Worm (Caenorhabditis elegans) whole organism, L1 larva: Measurements from ENCODE around the gene prdx-3.
A peak's percentile ranks its signal among the peaks of the same experiment; 100 is the strongest.

Experiments
- C16A3.4 ChIP-seq: fragments of 150-350 bp; optimal IDR thresholded peaks from 2 replicates; lab custom pipeline; 2014; ENCODE audit warnings: missing biosample characterization, missing genetic modification characterization
- alr-1 ChIP-seq: fragments of 200-800 bp; sonication (Bioruptor generic); optimal IDR thresholded peaks from 2 replicates; lab custom pipeline; 2018; ENCODE audit warnings: borderline replicate concordance, mild to moderate bottlenecking, missing genetic modification characterization, missing compliant biosample characterization
- blmp-1 ChIP-seq: fragments of 150-350 bp; optimal IDR thresholded peaks from 2 replicates; lab custom pipeline; 2014; ENCODE audit warnings: missing biosample characterization, missing genetic modification characterization
- ceh-88 ChIP-seq: fragments of 200-800 bp; sonication (Bioruptor generic); IDR thresholded peaks from 2 replicates; pipeline ENCODE4 v1.3.6; 2022; ENCODE audit warnings: missing genetic modification characterization, missing compliant biosample characterization
- dpl-1 ChIP-seq, 3 experiments: fragments of 150-350 bp in 2 of 3; sonication (generic microtip) in 1 of 3; optimal IDR thresholded peaks; 2 replicates each; lab custom pipeline; 2014 to 2017; ENCODE audit warnings: missing biosample characterization in 3 of 3, missing genetic modification characterization in 3 of 3, missing genetic modification reagents in 3 of 3
- dsc-1 ChIP-seq: sonication (generic microtip); optimal IDR thresholded peaks from 2 replicates; lab custom pipeline; 2016; ENCODE audit warnings: mild to moderate bottlenecking, missing genetic modification characterization, missing compliant biosample characterization
- efl-1 ChIP-seq, 4 experiments: fragments of 150-350 bp; optimal IDR thresholded peaks in 3 of 4; peaks in 1 of 4; 1 replicate in 1 of 4; 2 replicates in 3 of 4; lab custom pipeline; 2014; ENCODE audit warnings: missing biosample characterization in 2 of 4, missing genetic modification characterization in 2 of 4, missing genetic modification reagents in 2 of 4
- elt-2 ChIP-seq: sonication (generic microtip); optimal IDR thresholded peaks from 2 replicates; lab custom pipeline; 2016; ENCODE audit warnings: missing genetic modification characterization, mild to moderate bottlenecking, inconsistent platforms, missing compliant biosample characterization, missing genetic modification reagents
- elt-3 ChIP-seq, 6 experiments: fragments of 150-350 bp in 1 of 6; sonication (generic microtip); optimal IDR thresholded peaks; 2 replicates each; lab custom pipeline; 2017 to 2018; ENCODE audit warnings: missing biosample characterization in 6 of 6, missing genetic modification characterization in 6 of 6, inconsistent platforms in 1 of 6
- fkh-8 ChIP-seq: sonication (generic microtip); optimal IDR thresholded peaks from 2 replicates; lab custom pipeline; 2016; ENCODE audit warnings: mild to moderate bottlenecking, missing genetic modification characterization, missing compliant biosample characterization
- grh-1 ChIP-seq: fragments of 200-800 bp; sonication (Bioruptor generic); IDR thresholded peaks from 2 replicates; pipeline ENCODE4 v1.3.6; 2022; ENCODE audit warnings: missing genetic modification reagents, missing genetic modification characterization, missing compliant biosample characterization
- hpl-2 ChIP-seq: fragments of 150-350 bp; optimal IDR thresholded peaks from 2 replicates; lab custom pipeline; 2014; ENCODE audit warnings: missing biosample characterization, missing genetic modification reagents, missing genetic modification characterization
- irx-1 ChIP-seq: sonication (generic microtip); optimal IDR thresholded peaks from 2 replicates; lab custom pipeline; 2016; ENCODE audit warnings: missing genetic modification characterization, missing compliant biosample characterization
- isw-1 ChIP-seq: fragments of 200-800 bp; sonication (Bioruptor generic); IDR thresholded peaks from 2 replicates; pipeline ENCODE4 v1.3.6; 2022; ENCODE audit warnings: missing genetic modification characterization, missing compliant biosample characterization
- lin-13 ChIP-seq: fragments of 150-350 bp; optimal IDR thresholded peaks from 2 replicates; lab custom pipeline; 2014; ENCODE audit warnings: missing biosample characterization, missing genetic modification reagents, missing genetic modification characterization
- lin-14 ChIP-seq: fragments of 200-800 bp; sonication (Bioruptor generic); optimal IDR thresholded peaks from 2 replicates; lab custom pipeline; 2018; ENCODE audit warnings: mild to moderate bottlenecking, missing genetic modification characterization, moderate library complexity, missing compliant biosample characterization
- lin-35 ChIP-seq, 2 experiments: fragments of 150-350 bp; optimal IDR thresholded peaks; 2 replicates each; lab custom pipeline; 2014; ENCODE audit warnings: missing biosample characterization in 2 of 2, missing genetic modification characterization in 2 of 2, missing genetic modification reagents in 2 of 2
- lir-3 ChIP-seq: sonication (generic microtip); optimal IDR thresholded peaks from 2 replicates; lab custom pipeline; 2016; ENCODE audit warnings: mild to moderate bottlenecking, missing genetic modification characterization, moderate library complexity, missing compliant biosample characterization; ENCODE audit not compliant: poor library complexity
- lsy-2 ChIP-seq, 2 experiments: fragments of 150-350 bp; optimal IDR thresholded peaks; 2 replicates each; lab custom pipeline; 2014; ENCODE audit warnings: missing biosample characterization in 2 of 2, missing genetic modification characterization in 2 of 2
- mab-9 ChIP-seq: fragments of 200-800 bp; sonication (Bioruptor generic); IDR thresholded peaks from 2 replicates; pipeline ENCODE4 v1.3.6; 2022; ENCODE audit warnings: missing genetic modification reagents, missing genetic modification characterization, missing compliant biosample characterization
- nhr-11 ChIP-seq: fragments of 150-350 bp; optimal IDR thresholded peaks from 2 replicates; lab custom pipeline; 2014; ENCODE audit warnings: missing biosample characterization, missing genetic modification characterization
- nhr-19 ChIP-seq: fragments of 200-800 bp; sonication (Bioruptor generic); conservative IDR thresholded peaks from 2 replicates; pipeline ENCODE4 v1.3.6; 2022; ENCODE audit warnings: missing genetic modification characterization, missing compliant biosample characterization
- nhr-47 ChIP-seq: sonication (generic microtip); optimal IDR thresholded peaks from 2 replicates; lab custom pipeline; 2016; ENCODE audit warnings: mild to moderate bottlenecking, missing genetic modification characterization, moderate library complexity, missing compliant biosample characterization
- nhr-71 ChIP-seq: sonication (generic microtip); optimal IDR thresholded peaks from 2 replicates; lab custom pipeline; 2016; ENCODE audit warnings: mild to moderate bottlenecking, missing genetic modification characterization, moderate library complexity, missing compliant biosample characterization
- nhr-90 ChIP-seq: sonication (generic microtip); optimal IDR thresholded peaks from 2 replicates; lab custom pipeline; 2016; ENCODE audit warnings: mild to moderate bottlenecking, missing genetic modification characterization, missing compliant biosample characterization; ENCODE audit not compliant: poor library complexity
- rnt-1 ChIP-seq: sonication (generic microtip); optimal IDR thresholded peaks from 2 replicates; lab custom pipeline; 2016; ENCODE audit warnings: mild to moderate bottlenecking, missing genetic modification characterization, moderate library complexity, missing compliant biosample characterization
- skn-1 ChIP-seq: fragments of 150-350 bp; optimal IDR thresholded peaks from 2 replicates; lab custom pipeline; 2014; ENCODE audit warnings: missing biosample characterization, missing genetic modification characterization
- snpc-4 ChIP-seq: fragments of 150-350 bp; optimal IDR thresholded peaks from 2 replicates; lab custom pipeline; 2014; ENCODE audit warnings: missing biosample characterization, missing genetic modification characterization
- snu-23 ChIP-seq: sonication (generic microtip); optimal IDR thresholded peaks from 2 replicates; lab custom pipeline; 2016; ENCODE audit warnings: missing genetic modification characterization, missing compliant biosample characterization
- swsn-7 ChIP-seq: sonication (generic microtip); optimal IDR thresholded peaks from 2 replicates; lab custom pipeline; 2016; ENCODE audit warnings: missing genetic modification characterization, missing compliant biosample characterization
- tbx-2 ChIP-seq: sonication (generic microtip); optimal IDR thresholded peaks from 2 replicates; lab custom pipeline; 2016; ENCODE audit warnings: missing genetic modification characterization, missing compliant biosample characterization
- unc-30 ChIP-seq: sonication (generic microtip); optimal IDR thresholded peaks from 2 replicates; lab custom pipeline; 2017; ENCODE audit warnings: missing biosample characterization, missing genetic modification characterization
- unc-62 ChIP-seq: fragments of 150-350 bp; optimal IDR thresholded peaks from 2 replicates; lab custom pipeline; 2014; ENCODE audit warnings: missing biosample characterization, missing genetic modification reagents, missing genetic modification characterization
- unc-86 ChIP-seq: sonication (generic microtip); optimal IDR thresholded peaks from 2 replicates; lab custom pipeline; 2016; ENCODE audit warnings: missing genetic modification characterization, missing compliant biosample characterization
- xbp-1 ChIP-seq: sonication (generic microtip); optimal IDR thresholded peaks from 2 replicates; lab custom pipeline; 2016; ENCODE audit warnings: missing genetic modification characterization, missing compliant biosample characterization
- zip-4 ChIP-seq: fragments of 200-800 bp; sonication (Bioruptor generic); optimal IDR thresholded peaks from 2 replicates; lab custom pipeline; 2018; ENCODE audit warnings: mild to moderate bottlenecking, missing genetic modification characterization, moderate library complexity, missing compliant biosample characterization

The prdx-3 gene

DNA sequence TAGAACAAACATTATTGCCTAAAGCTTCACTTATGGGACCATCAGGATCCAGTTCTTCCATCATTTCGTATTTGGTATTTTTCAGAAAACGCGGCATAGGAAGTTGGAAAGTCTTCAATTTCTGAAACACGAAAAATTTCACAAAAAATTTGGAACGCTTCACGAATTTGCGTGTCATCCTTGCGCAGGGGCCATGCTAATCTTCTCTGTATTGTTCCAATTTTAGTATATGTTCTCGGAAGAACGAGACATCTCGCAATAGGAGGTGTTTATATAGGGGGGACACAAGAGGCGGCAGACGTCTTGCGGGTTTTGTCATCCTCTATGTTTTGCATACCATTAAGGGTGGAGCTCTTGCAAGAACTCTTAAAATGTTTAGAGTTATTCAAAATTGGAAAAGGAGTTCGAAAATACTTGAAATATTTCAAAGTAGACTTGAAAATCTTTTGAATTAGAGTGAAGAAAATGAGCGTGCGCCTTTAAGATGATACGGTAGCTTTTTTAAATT is 19.5 kb downstream of the prdx-3 start:
- TF ChIP-seq fkh-8 (tag; lab: Kevin White, UChicago) (peak; percentile 3), unc-86 (tag; lab: Kevin White, UChicago) (peak; percentile 6), rnt-1 (tag; lab: Kevin White, UChicago) (peak; percentile 38), nhr-47 (tag; lab: Kevin White, UChicago) (peak; percentile 63), grh-1 (peak; percentile 40; the same call in 1 of the 2 replicates), snu-23 (GFP tag; lab: Kevin White, UChicago) (peak; percentile 23), dsc-1 (tag; lab: Kevin White, UChicago) (peak; percentile 43), irx-1 (tag; lab: Kevin White, UChicago) (peak; percentile 19), xbp-1 (tag; lab: Kevin White, UChicago) (peak; percentile 9), ceh-88 (peak; percentile 35; the same call in 1 of the 2 replicates), elt-2 (tag; lab: Kevin White, UChicago) (peak; percentile 6), efl-1 (optimal IDR thresholded peaks at IDR 0.05; lab: Kevin White, UChicago) (peak in 1 of 2 experiments; percentile 26), efl-1 (GFP tag; optimal IDR thresholded peaks at IDR 0.05 in 1 of 2; lab: Kevin White, UChicago) (peak in 1 of 2 experiments; percentile 88), isw-1 (GFP tag; lab: Robert Waterston, UW) (0 out of 2 replicates have a peak, but pooled peaks have one; percentile 14), lsy-2 (tag; optimal IDR thresholded peaks at IDR 0.05; lab: Kevin White, UChicago) (peak in 1 of 2 experiments; percentile 21), zip-4 (GFP tag; lab: Kevin White, UChicago) (peak; percentile 29), nhr-19 (peak; percentile 86), nhr-71 (tag; lab: Kevin White, UChicago) (peak; percentile 41), snpc-4 (tag; lab: Kevin White, UChicago) (peak; percentile 96), nhr-90 (peak; percentile 27), C16A3.4 (tag; lab: Kevin White, UChicago) (peak; percentile 6), swsn-7 (peak; percentile 45), mab-9 (GFP tag; lab: Robert Waterston, UW) (peak; percentile 67), lin-14 (peak; percentile 26), dpl-1 (GFP tag; optimal IDR thresholded peaks at IDR 0.05; lab: Kevin White, UChicago) (peak in 1 of 3 experiments; percentile 30)

DNA sequence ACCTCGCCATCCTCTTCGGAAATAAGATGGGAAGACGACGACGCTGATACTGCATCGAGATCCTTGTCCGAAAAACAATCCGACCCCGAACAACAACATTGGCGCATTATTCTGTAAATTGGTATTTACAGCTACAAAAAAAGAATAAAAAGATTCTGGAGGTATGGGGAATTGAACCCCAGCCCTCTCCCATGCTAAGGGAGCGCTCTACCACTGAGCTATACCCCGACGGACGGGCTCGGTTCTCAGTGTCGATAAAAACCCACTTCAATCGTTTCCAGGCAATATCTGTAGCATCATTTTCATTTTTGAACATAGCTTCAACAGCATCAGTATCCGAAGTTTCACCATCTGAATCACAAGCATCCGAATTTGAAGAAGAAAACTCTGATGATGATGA is 21.6 kb downstream of the prdx-3 start:
- no peak for TF ChIP-seq blmp-1 (tag; lab: Kevin White, UChicago)
- peak; percentile 28 for TF ChIP-seq rnt-1 (tag; lab: Kevin White, UChicago)
- TF ChIP-seq snpc-4 (tag; lab: Kevin White, UChicago), result peak; percentile 22
- TF ChIP-seq lin-35 (GFP tag; optimal IDR thresholded peaks at IDR 0.05; lab: Kevin White, UChicago), result peak in 1 of 2 experiments; percentile 13
- TF ChIP-seq efl-1 (optimal IDR thresholded peaks at IDR 0.05; lab: Kevin White, UChicago), result peak in 1 of 2 experiments; percentile 10
- TF ChIP-seq efl-1 (GFP tag; optimal IDR thresholded peaks at IDR 0.05 in 1 of 2; lab: Kevin White, UChicago), result peak in 1 of 2 experiments; percentile 63

DNA sequence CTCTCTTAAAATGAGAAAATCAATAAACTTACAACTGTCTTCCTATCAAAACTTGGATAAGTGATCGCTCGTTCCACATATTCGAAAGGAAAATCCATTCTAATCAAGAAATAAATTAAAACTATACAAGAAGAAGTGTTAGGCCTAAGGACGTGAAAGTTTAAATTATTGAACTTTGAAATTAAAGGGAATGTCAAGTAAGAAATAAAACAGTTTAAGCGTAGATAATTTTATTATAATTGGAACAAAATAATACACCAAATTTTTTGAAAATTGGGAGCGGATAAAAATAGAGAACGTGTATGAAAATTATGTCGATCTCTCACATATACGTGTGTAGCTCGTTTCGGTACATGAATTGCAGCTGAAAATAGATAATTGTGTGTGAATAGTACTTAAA is 22.2 kb downstream of the prdx-3 start, which contains the start of gene C28A5.6:
TSS of gene C28A5.6 (minus strand) at position 101 of the 400 bp plus-strand sequence.
- TF ChIP-seq dpl-1 (GFP tag; optimal IDR thresholded peaks at IDR 0.05; lab: Kevin White, UChicago), result no peak
- no peak for TF ChIP-seq tbx-2
- no peak for TF ChIP-seq lin-13 (GFP tag; lab: Kevin White, UChicago)
- no peak for TF ChIP-seq alr-1 (tag; lab: Kevin White, UChicago)
- no peak for TF ChIP-seq skn-1 (tag; lab: Kevin White, UChicago)
- no peak for TF ChIP-seq hpl-2 (GFP tag; lab: Kevin White, UChicago)
- TF ChIP-seq nhr-11 (tag; lab: Kevin White, UChicago), result no peak
- no peak for TF ChIP-seq lir-3 (tag; lab: Kevin White, UChicago)
- TF ChIP-seq unc-30 (tag; lab: Kevin White, UChicago), result no peak
- no peak for TF ChIP-seq unc-62
- no peak for TF ChIP-seq elt-3 (tag; optimal IDR thresholded peaks at IDR 0.05; lab: Kevin White, UChicago)
- no peak for TF ChIP-seq isw-1 (GFP tag; lab: Robert Waterston, UW)
